Worm (Caenorhabditis elegans) whole organism, midembryonic: Measurements from ENCODE around the gene Y64H9A.2.

Source experiments
- T22C8.4 ChIP-seq: fragments of 200-800 bp; sonication (Bioruptor generic); IDR thresholded peaks from 2 replicates; pipeline ENCODE4 v1.3.6; 2022; ENCODE audit warnings: missing genetic modification characterization, missing compliant biosample characterization
- cog-1 ChIP-seq: sonication (generic microtip); optimal IDR thresholded peaks from 2 replicates; lab custom pipeline; 2016; ENCODE audit warnings: missing genetic modification characterization, missing compliant biosample characterization
- flt-1 ChIP-seq: fragments of 200-800 bp; sonication (Bioruptor generic); IDR thresholded peaks from 2 replicates; pipeline ENCODE4 v1.3.6; 2022; ENCODE audit warnings: missing genetic modification characterization, missing compliant biosample characterization
- klf-2 ChIP-seq: fragments of 200-800 bp; sonication (Bioruptor generic); conservative IDR thresholded peaks from 2 replicates; pipeline ENCODE4 v1.3.6; 2022; ENCODE audit warnings: missing genetic modification reagents, missing genetic modification characterization, missing compliant biosample characterization
- med-1 ChIP-seq: sonication (generic microtip); optimal IDR thresholded peaks from 2 replicates; lab custom pipeline; 2017; ENCODE audit warnings: missing genetic modification characterization, mild to moderate bottlenecking, missing compliant biosample characterization, antibody characterized with exemption, missing genetic modification reagents; ENCODE audit not compliant: insufficient read depth
- ref-1 ChIP-seq: fragments of 200-800 bp; sonication (Bioruptor generic); conservative IDR thresholded peaks from 2 replicates; pipeline ENCODE4 v1.3.6; 2022; ENCODE audit warnings: missing genetic modification reagents, missing genetic modification characterization, missing compliant biosample characterization
- tab-1 ChIP-seq: fragments of 200-800 bp; sonication (Bioruptor generic); IDR thresholded peaks from 2 replicates; pipeline ENCODE4 v1.3.6; 2022; ENCODE audit warnings: missing genetic modification characterization, missing compliant biosample characterization
- ztf-23 ChIP-seq: fragments of 200-800 bp; sonication (Bioruptor generic); IDR thresholded peaks from 2 replicates; pipeline ENCODE4 v1.3.6; 2022; ENCODE audit warnings: missing genetic modification reagents, missing genetic modification characterization, missing compliant biosample characterization
- ztf-29 ChIP-seq: fragments of 200-800 bp; sonication (Bioruptor generic); IDR thresholded peaks from 2 replicates; pipeline ENCODE4 v1.3.6; 2022; ENCODE audit warnings: missing genetic modification reagents, missing genetic modification characterization, missing compliant biosample characterization

Gene Y64H9A.2

DNA sequence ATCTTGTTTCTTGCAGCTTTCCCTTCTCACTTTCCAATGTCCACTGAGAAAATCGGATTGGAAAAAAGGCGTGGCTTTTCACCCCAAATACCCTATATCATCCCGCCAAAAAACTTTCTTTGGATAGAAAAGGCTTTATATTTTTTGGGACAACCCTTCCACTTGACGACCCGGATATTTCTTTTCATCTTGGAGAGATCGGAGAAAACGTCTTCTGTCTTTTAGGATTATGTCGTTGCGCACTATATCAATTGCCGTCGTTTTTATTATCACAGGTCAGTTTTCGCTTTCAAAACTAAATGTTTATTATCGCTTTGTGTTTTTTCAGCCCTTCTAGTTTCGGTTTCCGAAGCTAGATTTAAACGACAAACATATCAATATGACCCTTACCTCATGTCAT lies at the start of gene Y64H9A.2:
Gene Y64H9A.2, plus strand, starts transcription at position 90 of the 400 bp plus-strand sequence.
- no peak for TF ChIP-seq klf-2
- TF ChIP-seq ztf-23 (GFP tag; lab: Robert Waterston, UW), result no peak
- TF ChIP-seq cog-1, result no peak
- no peak for TF ChIP-seq flt-1 (GFP tag; lab: Robert Waterston, UW)
- no peak for TF ChIP-seq med-1 (GFP tag; lab: Kevin White, UChicago)
- TF ChIP-seq T22C8.4, result no peak
- no peak for TF ChIP-seq ztf-29 (GFP tag; lab: Robert Waterston, UW)
- no peak for TF ChIP-seq ref-1 (GFP tag; lab: Robert Waterston, UW)
- TF ChIP-seq tab-1, result no peak

DNA sequence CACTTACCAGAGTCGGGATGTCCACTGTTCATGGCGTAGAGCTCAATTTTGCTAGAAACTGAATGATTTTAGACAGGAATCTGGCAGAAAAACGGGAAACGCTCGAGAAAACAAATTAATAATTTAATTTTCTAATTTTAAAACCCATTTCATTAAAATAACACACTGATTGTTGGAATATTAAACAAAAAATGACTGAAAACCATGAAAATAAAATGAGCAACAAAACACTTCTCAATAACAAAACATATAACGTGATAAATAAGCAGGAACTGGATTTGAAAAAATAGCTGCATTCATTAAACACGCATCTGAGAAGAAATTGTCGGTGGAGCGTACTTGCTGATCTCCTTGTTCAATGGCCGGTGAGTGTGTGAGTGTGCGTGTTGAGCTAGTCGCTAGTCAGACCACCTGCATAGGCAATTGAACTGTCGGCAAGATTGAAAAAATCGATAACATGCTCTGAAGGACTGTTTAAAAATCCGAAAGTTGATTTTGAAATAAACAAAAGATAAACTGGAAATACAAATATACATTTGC lies 46.2 kb upstream of the Y64H9A.2 start, which contains the start of gene ZC8.6:
Gene ZC8.6, minus strand, starts transcription at position 51 of the 540 bp plus-strand sequence.
- TF ChIP-seq cog-1 (no peak), ztf-23 (GFP tag; lab: Robert Waterston, UW) (0 out of 2 replicates have a peak, but pooled peaks have one; percentile 44), ref-1 (GFP tag; lab: Robert Waterston, UW) (no peak), flt-1 (GFP tag; lab: Robert Waterston, UW) (no peak), T22C8.4 (no peak), ztf-29 (GFP tag; lab: Robert Waterston, UW) (no peak)

DNA sequence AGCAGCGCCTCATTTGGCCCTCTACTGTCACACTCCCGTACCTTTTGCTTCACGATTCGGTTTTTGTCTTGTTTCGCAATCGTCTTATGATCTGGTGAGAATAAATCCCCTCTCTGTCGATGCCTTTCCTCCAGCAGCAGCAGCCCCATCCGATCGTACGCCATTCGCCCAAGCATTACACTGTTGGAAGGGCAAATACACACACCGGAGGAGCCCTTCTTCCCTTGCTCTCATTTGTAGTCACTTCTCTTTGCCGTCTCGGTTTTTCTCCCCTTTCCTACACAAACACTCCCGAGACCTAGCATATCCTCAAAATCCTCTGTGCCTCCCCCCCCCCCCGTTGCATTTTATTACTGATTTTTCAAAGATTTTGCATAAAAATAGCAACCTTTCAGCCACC lies 44.9 kb upstream of the Y64H9A.2 start, which contains the start of gene set-30:
Gene set-30, plus strand, starts transcription at position 396 of the 400 bp plus-strand sequence.
- TF ChIP-seq tab-1 (0 out of 2 replicates have a peak, but pooled peaks have one; percentile 11), cog-1 (no peak), ztf-23 (GFP tag; lab: Robert Waterston, UW) (0 out of 2 replicates have a peak, but pooled peaks have one; percentile 28)

DNA sequence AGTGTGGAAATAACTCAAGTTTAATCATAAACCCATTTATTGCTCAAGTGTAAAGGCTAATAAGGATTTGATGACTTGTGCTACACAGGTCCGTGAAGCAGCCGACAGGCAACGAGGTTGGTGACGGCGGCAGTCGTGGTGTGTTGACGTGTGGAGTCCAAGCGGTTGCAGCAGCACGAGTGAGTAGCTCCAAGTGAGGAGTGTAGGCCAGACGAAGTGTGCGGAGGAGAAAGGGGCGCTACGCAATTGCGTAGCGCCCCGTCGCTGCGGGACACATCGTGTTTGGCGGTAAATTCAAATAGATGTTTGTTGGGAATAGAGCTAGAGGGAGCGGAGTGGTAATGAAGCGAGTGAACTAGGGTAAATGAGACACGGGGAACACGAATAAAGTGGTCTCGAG lies 39.5 kb upstream of the Y64H9A.2 start:
- peak; percentile 99 for TF ChIP-seq ztf-23 (GFP tag; lab: Robert Waterston, UW)

DNA sequence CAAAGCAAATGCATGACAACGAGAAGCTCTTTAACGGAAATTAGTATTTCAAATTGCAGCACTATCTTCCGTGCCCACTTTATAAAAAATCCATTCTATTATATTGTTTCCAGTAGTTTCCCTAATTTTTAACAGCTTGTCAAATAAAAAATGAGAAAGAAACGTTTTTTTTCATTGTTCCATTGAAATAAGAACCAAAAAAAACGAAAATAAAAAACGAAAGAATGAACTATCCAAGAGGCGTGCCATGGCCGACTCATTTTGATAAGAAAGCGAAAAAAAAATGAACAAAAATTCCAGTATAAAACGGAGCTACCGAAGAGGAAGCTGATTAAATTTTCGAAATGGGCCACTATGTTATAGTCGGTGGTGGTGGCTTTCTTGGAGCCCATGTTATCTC lies 38.8 kb upstream of the Y64H9A.2 start, which contains the start of gene hsd-2:
Gene hsd-2, plus strand, starts transcription at position 301 of the 400 bp plus-strand sequence.
- TF ChIP-seq tab-1 (no peak), med-1 (GFP tag; lab: Kevin White, UChicago) (no peak), ref-1 (GFP tag; lab: Robert Waterston, UW) (no peak), ztf-29 (GFP tag; lab: Robert Waterston, UW) (no peak), ztf-23 (GFP tag; lab: Robert Waterston, UW) (no peak), klf-2 (no peak), cog-1 (no peak), T22C8.4 (no peak), flt-1 (GFP tag; lab: Robert Waterston, UW) (no peak)

DNA sequence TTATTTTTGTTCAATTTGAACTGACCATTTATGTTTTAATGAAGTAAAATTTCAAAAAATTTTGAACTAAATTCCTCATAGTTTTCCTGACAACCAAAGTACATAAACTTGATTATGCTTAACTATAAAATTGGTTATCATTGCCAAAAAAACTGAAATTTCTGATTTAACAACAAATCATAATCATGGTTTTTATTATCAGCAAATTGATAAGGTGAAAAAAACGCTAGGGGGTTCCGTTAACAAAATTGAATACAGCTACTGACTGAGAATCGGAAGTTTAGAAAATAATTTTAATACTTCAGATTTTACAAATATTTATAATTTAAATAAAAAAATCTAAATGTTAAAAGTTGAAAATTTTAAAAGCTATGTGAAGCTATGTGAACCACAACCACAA lies 36.8 kb upstream of the Y64H9A.2 start:
- TF ChIP-seq tab-1 (no peak), cog-1 (no peak), med-1 (GFP tag; lab: Kevin White, UChicago) (no peak), klf-2 (no peak), T22C8.4 (no peak), ztf-23 (GFP tag; lab: Robert Waterston, UW) (no peak), ztf-29 (GFP tag; lab: Robert Waterston, UW) (no peak), flt-1 (GFP tag; lab: Robert Waterston, UW) (no peak), ref-1 (GFP tag; lab: Robert Waterston, UW) (no peak)

DNA sequence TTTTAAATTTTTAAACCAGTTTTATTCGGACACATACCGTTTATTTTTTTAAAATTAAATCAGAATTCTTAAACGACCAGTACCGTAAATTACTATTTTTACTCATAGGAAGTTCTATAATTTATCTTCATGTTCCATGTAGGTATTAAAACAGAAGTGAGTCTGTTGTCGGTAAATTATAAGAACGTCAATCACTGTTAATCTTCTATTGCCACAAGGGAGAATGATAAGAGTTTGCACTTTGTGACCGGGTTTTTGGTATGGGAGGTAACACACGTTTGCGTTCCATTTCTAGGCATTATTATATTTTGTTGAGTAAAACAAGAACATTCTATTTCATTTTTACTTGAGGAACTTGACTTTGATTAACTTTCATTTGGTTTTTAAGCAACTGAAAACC lies 34.8 kb upstream of the Y64H9A.2 start, which contains the start of gene hsd-3:
Gene hsd-3, plus strand, starts transcription at position 301 of the 400 bp plus-strand sequence.
- TF ChIP-seq med-1 (GFP tag; lab: Kevin White, UChicago) (no peak), ztf-29 (GFP tag; lab: Robert Waterston, UW) (no peak), cog-1 (no peak), ref-1 (GFP tag; lab: Robert Waterston, UW) (no peak), T22C8.4 (no peak), klf-2 (no peak), ztf-23 (GFP tag; lab: Robert Waterston, UW) (no peak), flt-1 (GFP tag; lab: Robert Waterston, UW) (no peak), tab-1 (no peak)

DNA sequence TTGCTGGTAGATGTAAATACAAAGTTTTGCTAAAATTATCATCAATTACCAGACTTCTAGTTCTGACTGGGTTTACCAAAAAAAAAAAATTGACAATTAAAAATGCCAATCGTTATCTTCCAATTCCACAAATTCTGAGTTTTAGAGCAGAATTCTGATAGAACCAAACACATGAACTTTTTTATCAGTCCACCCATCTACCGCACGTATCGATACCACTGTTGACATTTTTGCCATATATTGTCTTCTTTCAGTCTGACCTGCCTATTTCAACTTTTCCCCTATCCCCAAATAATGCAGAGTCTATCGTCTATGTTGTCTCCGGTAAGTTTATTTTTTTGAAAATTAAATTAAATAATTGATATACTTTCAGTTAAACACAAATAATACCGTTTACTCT lies 29.9 kb upstream of the Y64H9A.2 start, which contains the start of gene ZC449.7:
Gene ZC449.7, plus strand, starts transcription at position 249 of the 400 bp plus-strand sequence.
- TF ChIP-seq med-1 (GFP tag; lab: Kevin White, UChicago) (no peak), ztf-23 (GFP tag; lab: Robert Waterston, UW) (no peak), cog-1 (no peak), T22C8.4 (no peak), ztf-29 (GFP tag; lab: Robert Waterston, UW) (no peak), tab-1 (no peak), flt-1 (GFP tag; lab: Robert Waterston, UW) (no peak), ref-1 (GFP tag; lab: Robert Waterston, UW) (no peak), klf-2 (no peak)

DNA sequence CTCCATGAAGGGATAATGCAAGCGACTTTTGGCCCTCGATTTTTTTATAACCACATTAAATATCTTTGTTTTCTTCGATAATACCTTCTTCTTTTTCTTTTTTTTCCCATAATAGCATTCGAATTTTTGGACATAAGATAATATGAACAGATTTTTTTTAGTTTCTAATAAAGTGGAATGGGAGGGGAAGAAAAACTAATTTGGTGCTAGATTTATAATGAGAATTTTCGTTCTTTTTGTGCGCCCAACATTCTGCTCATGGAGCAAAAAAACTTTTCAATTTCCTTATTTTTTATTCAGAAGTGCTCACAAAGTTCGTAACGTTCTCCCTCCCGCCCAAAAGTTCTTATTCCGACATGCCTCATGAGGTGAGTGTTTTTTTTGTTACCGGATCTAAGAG lies 28.0 kb upstream of the Y64H9A.2 start, which contains the start of gene ZC449.8:
Gene ZC449.8, plus strand, starts transcription at position 301 of the 400 bp plus-strand sequence.
- TF ChIP-seq ref-1 (GFP tag; lab: Robert Waterston, UW) (no peak), tab-1 (no peak), ztf-29 (GFP tag; lab: Robert Waterston, UW) (no peak), T22C8.4 (no peak), ztf-23 (GFP tag; lab: Robert Waterston, UW) (no peak), med-1 (GFP tag; lab: Kevin White, UChicago) (no peak), klf-2 (no peak), cog-1 (no peak), flt-1 (GFP tag; lab: Robert Waterston, UW) (no peak)

DNA sequence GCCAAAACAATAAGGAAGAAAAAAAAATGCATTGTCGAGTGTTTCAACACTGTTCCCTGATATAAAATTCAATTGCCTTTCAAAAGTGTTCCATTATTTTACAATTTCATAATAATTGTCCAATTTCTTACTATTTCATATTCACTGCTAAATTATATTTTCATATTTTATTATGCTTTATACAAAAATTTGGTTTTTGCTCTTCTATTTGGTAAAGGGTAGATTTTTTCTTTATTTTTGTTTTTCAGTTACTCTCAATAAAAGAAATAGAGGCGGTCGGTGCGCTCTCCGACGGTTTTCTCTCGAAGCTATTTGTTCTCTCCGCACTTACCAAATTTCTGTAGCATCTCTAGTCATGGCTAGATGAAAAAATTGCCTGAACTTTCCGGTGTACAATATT lies 26.2 kb upstream of the Y64H9A.2 start, which contains the start of gene sek-3:
Gene sek-3, plus strand, starts transcription at position 301 of the 400 bp plus-strand sequence.
- no peak for TF ChIP-seq ref-1 (GFP tag; lab: Robert Waterston, UW)
- no peak for TF ChIP-seq ztf-29 (GFP tag; lab: Robert Waterston, UW)
- no peak for TF ChIP-seq flt-1 (GFP tag; lab: Robert Waterston, UW)
- TF ChIP-seq cog-1, result no peak
- TF ChIP-seq med-1 (GFP tag; lab: Kevin White, UChicago), result no peak
- no peak for TF ChIP-seq klf-2
